Fruit fly (Drosophila melanogaster): ENCODE results near the gene Caf1-180.
A peak's percentile ranks its signal among the peaks of the same experiment; 100 is the strongest.

The Caf1-180 gene

dm6 chrX:8650631-8651133 lies 44.6 kb upstream of the Caf1-180 start, which contains the start of gene oc (continued):
- TF ChIP-seq CG8119 (GFP tag; IDR thresholded peaks at IDR 0.05) (peak; percentile 49; the same call in 1 of the 3 replicates), Hr39 (GFP tag; optimal IDR thresholded peaks at IDR 0.05) (no peak), Blimp-1 (GFP tag; optimal IDR thresholded peaks at IDR 0.05) (no peak), pdm3 (GFP tag; optimal IDR thresholded peaks at IDR 0.05) (peak; percentile 57), CG6808 (GFP tag; optimal IDR thresholded peaks at IDR 0.05) (peak; percentile 58), esn (GFP tag; optimal IDR thresholded peaks at IDR 0.05) (peak; percentile 27), CG16779 (tag; optimal IDR thresholded peaks at IDR 0.05) (peak; percentile 28), CG3919 (GFP tag; optimal IDR thresholded peaks at IDR 0.05) (peak; percentile 50)

dm6 chrX:8640636-8641216 lies 34.6 kb upstream of the Caf1-180 start:
- TF ChIP-seq fd85E (GFP tag; optimal IDR thresholded peaks at IDR 0.05): no peak
- no peak for TF ChIP-seq esn (GFP tag; optimal IDR thresholded peaks at IDR 0.05)
- TF ChIP-seq CG32006 (GFP tag; optimal IDR thresholded peaks at IDR 0.05): no peak
- TF ChIP-seq fkh (GFP tag; optimal IDR thresholded peaks at IDR 0.05): no peak
- no peak for TF ChIP-seq pdm3 (GFP tag; optimal IDR thresholded peaks at IDR 0.05)
- TF ChIP-seq Met (GFP tag; optimal IDR thresholded peaks at IDR 0.05): no peak
- TF ChIP-seq Hr38 (GFP tag; optimal IDR thresholded peaks at IDR 0.05): no peak
- no peak for TF ChIP-seq ss (GFP tag; optimal IDR thresholded peaks at IDR 0.05)
- no peak for TF ChIP-seq Smox (GFP tag; optimal IDR thresholded peaks at IDR 0.05)
- no peak for TF ChIP-seq salr (GFP tag; optimal IDR thresholded peaks at IDR 0.05)
- no peak for TF ChIP-seq Hr4 (GFP tag; optimal IDR thresholded peaks at IDR 0.05)
- TF ChIP-seq CG15336 (GFP tag; IDR thresholded peaks at IDR 0.05): no peak

- TF ChIP-seq Hr4 (GFP tag; optimal IDR thresholded peaks at IDR 0.05) (no peak), spab (GFP tag; optimal IDR thresholded peaks at IDR 0.05) (no peak), CG1621 (tag; optimal IDR thresholded peaks at IDR 0.05) (no peak), CG10669 (GFP tag; optimal IDR thresholded peaks at IDR 0.05) (no peak), CG9139 (GFP tag; optimal IDR thresholded peaks at IDR 0.05) (no peak), Hr38 (GFP tag; optimal IDR thresholded peaks at IDR 0.05) (no peak)
These were observed 30.9 kb upstream of the Caf1-180 start for dm6 chrX:8637013-8637412.

- TF ChIP-seq CG32006 (GFP tag; optimal IDR thresholded peaks at IDR 0.05): no peak
- TF ChIP-seq Eip78C (GFP tag): peak; percentile 3
- TF ChIP-seq Eip93F (GFP tag; optimal IDR thresholded peaks at IDR 0.05): no peak
- no peak for TF ChIP-seq vri (GFP tag; optimal IDR thresholded peaks at IDR 0.05)
These were observed 30.2 kb upstream of the Caf1-180 start for dm6 chrX:8636114-8636929.

- TF ChIP-seq CG11762 (GFP tag; optimal IDR thresholded peaks at IDR 0.05; ENCODE audit: insufficient read depth) (no peak), svp (GFP tag) (no peak), dsx (GFP tag; optimal IDR thresholded peaks at IDR 0.05; ENCODE audit: poor library complexity, severe bottlenecking) (no peak), CG3032 (tag; optimal IDR thresholded peaks at IDR 0.05) (no peak), Ets21C (GFP tag; optimal IDR thresholded peaks at IDR 0.05) (no peak), Eip78C (GFP tag) (no peak), CG6163 (GFP tag; IDR thresholded peaks at IDR 0.05) (no peak), dac (GFP tag; optimal IDR thresholded peaks at IDR 0.05) (no peak), CG11902 (GFP tag; optimal IDR thresholded peaks at IDR 0.05) (no peak), CG34406 (GFP tag; optimal IDR thresholded peaks at IDR 0.05) (no peak), Gug (GFP tag; IDR thresholded peaks at IDR 0.05) (no peak), CG15336 (GFP tag; IDR thresholded peaks at IDR 0.05) (no peak), Hr38 (GFP tag; optimal IDR thresholded peaks at IDR 0.05) (no peak), Sox15 (GFP tag; optimal IDR thresholded peaks at IDR 0.05) (no peak), ss (GFP tag; optimal IDR thresholded peaks at IDR 0.05) (no peak)
These were observed 28.7 kb upstream of the Caf1-180 start for dm6 chrX:8634789-8635188.

Data from whole organism, prepupa.